Worm (Caenorhabditis elegans): Measurements from ENCODE around the gene amt-4.

ce11 chrX:4599526-4599925 is 34.4 kb downstream of the amt-4 start:
- TF ChIP-seq egl-27 (tag; optimal IDR thresholded peaks at IDR 0.05) (no peak), lsy-12 (tag; optimal IDR thresholded peaks at IDR 0.05) (no peak), zag-1 (tag; optimal IDR thresholded peaks at IDR 0.05) (no peak), ama-1 (optimal IDR thresholded peaks at IDR 0.05) (no peak), elt-3 (tag; optimal IDR thresholded peaks at IDR 0.05) (no peak)

Data from whole organism, L3 larva.